Fruit fly (Drosophila melanogaster): ENCODE results near the gene CG1468.

CG1468 gene

DNA sequence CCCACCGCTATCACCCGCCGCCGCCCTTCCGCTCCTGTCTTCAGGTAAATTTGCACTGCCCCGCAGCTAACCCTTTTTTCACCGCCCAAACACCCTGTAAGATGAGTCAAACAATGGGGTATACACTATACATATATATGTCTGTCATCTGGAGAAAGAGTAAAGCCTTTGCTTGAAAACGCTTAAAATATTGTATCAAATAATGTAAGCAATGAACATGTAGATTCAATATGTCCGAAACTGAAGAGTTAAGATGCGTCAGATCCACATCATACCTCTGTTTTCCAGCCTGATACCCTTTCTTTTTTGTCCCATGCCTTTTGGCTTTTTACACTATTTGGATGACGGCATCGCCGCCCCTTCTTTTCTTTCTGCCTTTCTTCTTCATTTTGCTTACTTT lies 14.6 kb downstream of the CG1468 start (continued):
- no peak for TF ChIP-seq CG17912 (GFP tag; optimal IDR thresholded peaks at IDR 0.05)
- TF ChIP-seq dati (GFP tag; IDR thresholded peaks at IDR 0.05) = no peak
- no peak for TF ChIP-seq MESR4 (GFP tag; optimal IDR thresholded peaks at IDR 0.05)
- TF ChIP-seq CG33557 (GFP tag; optimal IDR thresholded peaks at IDR 0.05) = no peak
- peak in 1 of 2 experiments; percentile 50 for TF ChIP-seq bsh (GFP tag; optimal IDR thresholded peaks at IDR 0.05)
- TF ChIP-seq CG4820 (GFP tag; optimal IDR thresholded peaks at IDR 0.05) = peak; percentile 16
- no peak for TF ChIP-seq sna (GFP tag; IDR thresholded peaks at IDR 0.05; ENCODE audit: partially characterized antibody)
- TF ChIP-seq mam (GFP tag; optimal IDR thresholded peaks at IDR 0.05) = peak; percentile 42
- peak; percentile 38 for TF ChIP-seq CG15269 (tag; optimal IDR thresholded peaks at IDR 0.05)
- TF ChIP-seq CG14710 (tag; optimal IDR thresholded peaks at IDR 0.05) = no peak
- peak; percentile 34; the same call in 1 of the 2 replicates for TF ChIP-seq ssp (GFP tag; IDR thresholded peaks at IDR 0.05)
- no peak for TF ChIP-seq nau (GFP tag; optimal IDR thresholded peaks at IDR 0.05)
- peak; percentile 2 for TF ChIP-seq CG12071 (GFP tag; optimal IDR thresholded peaks at IDR 0.05)
- no peak for TF ChIP-seq Hr78 (GFP tag; optimal IDR thresholded peaks at IDR 0.05)
- TF ChIP-seq CG8924 (tag; optimal IDR thresholded peaks at IDR 0.05) = no peak
- no peak for TF ChIP-seq vfl (GFP tag; optimal IDR thresholded peaks at IDR 0.05)
- no peak for TF ChIP-seq trem (tag; optimal IDR thresholded peaks at IDR 0.05)
- TF ChIP-seq scrt (GFP tag; optimal IDR thresholded peaks at IDR 0.05) = no peak
- TF ChIP-seq vvl (GFP tag; IDR thresholded peaks at IDR 0.05) = peak; percentile 60; the same call in 1 of the 2 replicates
- TF ChIP-seq jing (GFP tag; optimal IDR thresholded peaks at IDR 0.05) = no peak
- no peak for TF ChIP-seq Scr (GFP tag; IDR thresholded peaks at IDR 0.05; ENCODE audit: partially characterized antibody)
- no peak; the same call in 2 of the 3 replicates for TF ChIP-seq CG34422 (GFP tag; IDR thresholded peaks at IDR 0.05)
- no peak for TF ChIP-seq CG8089 (GFP tag; optimal IDR thresholded peaks at IDR 0.05)
- TF ChIP-seq sens-2 (GFP tag; IDR thresholded peaks at IDR 0.05) = peak; percentile 46; the same call in 1 of the 2 replicates
- TF ChIP-seq CG3995 (GFP tag; optimal IDR thresholded peaks at IDR 0.05) = no peak
- TF ChIP-seq chinmo (GFP tag; IDR thresholded peaks at IDR 0.05; ENCODE audit: partially characterized antibody) = no peak
- TF ChIP-seq run (tag; optimal IDR thresholded peaks at IDR 0.05) = no peak
- TF ChIP-seq fd64A (GFP tag; optimal IDR thresholded peaks at IDR 0.05) = no peak
- no peak for TF ChIP-seq ttk (GFP tag; IDR thresholded peaks at IDR 0.05)
- no peak for TF ChIP-seq tna (GFP tag; IDR thresholded peaks at IDR 0.05; ENCODE audit: partially characterized antibody)
- TF ChIP-seq Camta (GFP tag; optimal IDR thresholded peaks at IDR 0.05) = no peak
- no peak for TF ChIP-seq CG6254 (GFP tag; optimal IDR thresholded peaks at IDR 0.05)
- no peak for TF ChIP-seq da (GFP tag; optimal IDR thresholded peaks at IDR 0.05)
- peak; percentile 60 for TF ChIP-seq CG6689 (GFP tag; IDR thresholded peaks at IDR 0.05)
- TF ChIP-seq Taf1 (GFP tag; IDR thresholded peaks at IDR 0.05) = no peak
- TF ChIP-seq oc (tag; optimal IDR thresholded peaks at IDR 0.05) = no peak
- no peak for TF ChIP-seq Dip2 (GFP tag; IDR thresholded peaks at IDR 0.05)
- no peak for TF ChIP-seq HLH54F (GFP tag; optimal IDR thresholded peaks at IDR 0.05)
- TF ChIP-seq kah (GFP tag; optimal IDR thresholded peaks at IDR 0.05) = no peak
- 0 out of 3 replicates have a peak, but pooled peaks have one; percentile 30 for TF ChIP-seq gce (GFP tag; IDR thresholded peaks at IDR 0.05)
- TF ChIP-seq bab2 (GFP tag; optimal IDR thresholded peaks at IDR 0.05) = no peak
- TF ChIP-seq her (GFP tag; optimal IDR thresholded peaks at IDR 0.05) = no peak
- TF ChIP-seq CG3407 (GFP tag; optimal IDR thresholded peaks at IDR 0.05) = no peak
- TF ChIP-seq pum (GFP tag; optimal IDR thresholded peaks at IDR 0.05) = no peak
- no peak for TF ChIP-seq zfh2 (GFP tag; optimal IDR thresholded peaks at IDR 0.05)
- TF ChIP-seq gsb (GFP tag; IDR thresholded peaks at IDR 0.05) = no peak
- TF ChIP-seq jumu (GFP tag; optimal IDR thresholded peaks at IDR 0.05) = no peak
- TF ChIP-seq pho (GFP tag; optimal IDR thresholded peaks at IDR 0.05) = no peak
- no peak for TF ChIP-seq CG13775 (GFP tag; optimal IDR thresholded peaks at IDR 0.05)
- no peak for TF ChIP-seq crol (GFP tag; IDR thresholded peaks at IDR 0.05)
- no peak for TF ChIP-seq Ets97D (GFP tag; optimal IDR thresholded peaks at IDR 0.05)
